Fruit fly (Drosophila melanogaster) whole organism, embryonic: ENCODE results near the gene SCCRO4.
A peak's percentile ranks its signal among the peaks of the same experiment; 100 is the strongest.

Experiments
- ATbp ChIP-seq: fragments of 200-800 bp; sonication (Bioruptor generic); optimal IDR thresholded peaks from 2 replicates; lab custom pipeline; 2017; ENCODE audit warnings: missing biosample characterization, mild to moderate bottlenecking, missing genetic modification characterization, missing genetic modification reagents
- Atf6 ChIP-seq: fragments of 200-800 bp; sonication (Bioruptor generic); IDR thresholded peaks from 2 replicates; pipeline ENCODE4 v1.3.6; 2022; ENCODE audit warnings: missing biosample characterization, missing genetic modification characterization
- CG10321 ChIP-seq: fragments of 200-800 bp; sonication (Bioruptor generic); IDR thresholded peaks from 2 replicates; pipeline ENCODE4 v1.3.6; 2022; ENCODE audit warnings: missing biosample characterization, missing genetic modification characterization
- CG11504 ChIP-seq: fragments of 200-800 bp; sonication (Bioruptor generic); optimal IDR thresholded peaks from 3 replicates; lab custom pipeline; 2019; ENCODE audit warnings: missing biosample characterization, mild to moderate bottlenecking, missing genetic modification characterization, moderate library complexity
- CG11696 ChIP-seq: fragments of 200-800 bp; sonication (Bioruptor generic); IDR thresholded peaks from 2 replicates; pipeline ENCODE4 v1.3.6; 2022; ENCODE audit warnings: missing biosample characterization, missing genetic modification characterization
- CG12104 ChIP-seq: fragments of 200-800 bp; sonication (Bioruptor generic); optimal IDR thresholded peaks from 3 replicates; lab custom pipeline; 2016; ENCODE audit warnings: missing biosample characterization, missing genetic modification characterization
- CG1233 ChIP-seq: fragments of 200-800 bp; sonication (Bioruptor generic); optimal IDR thresholded peaks from 4 replicates; lab custom pipeline; 2018; ENCODE audit warnings: missing biosample characterization, mild to moderate bottlenecking, missing genetic modification characterization
- CG12942 ChIP-seq: fragments of 200-800 bp; sonication (Bioruptor generic); optimal IDR thresholded peaks from 3 replicates; lab custom pipeline; 2016; ENCODE audit warnings: missing biosample characterization, missing genetic modification characterization
- CG15269 ChIP-seq: fragments of 200-800 bp; sonication (Bioruptor generic); optimal IDR thresholded peaks from 2 replicates; lab custom pipeline; 2018; ENCODE audit warnings: missing biosample characterization, mild to moderate bottlenecking, missing genetic modification characterization, moderate library complexity
- CG17186 ChIP-seq: fragments of 200-800 bp; sonication (Bioruptor generic); optimal IDR thresholded peaks from 3 replicates; lab custom pipeline; 2017; ENCODE audit warnings: missing biosample characterization, missing genetic modification reagents, missing genetic modification characterization
- CG18011 ChIP-seq: fragments of 200-800 bp; sonication (Bioruptor generic); optimal IDR thresholded peaks from 2 replicates; lab custom pipeline; 2017; ENCODE audit warnings: missing biosample characterization, missing genetic modification characterization, mild to moderate bottlenecking, moderate library complexity, missing genotype
- CG1832 ChIP-seq: fragments of 200-800 bp; sonication (Bioruptor generic); optimal IDR thresholded peaks from 2 replicates; lab custom pipeline; 2017; ENCODE audit warnings: missing biosample characterization, mild to moderate bottlenecking, missing genetic modification characterization, inconsistent platforms
- CG2116 ChIP-seq: fragments of 200-800 bp; sonication (Bioruptor generic); optimal IDR thresholded peaks from 3 replicates; lab custom pipeline; 2018; ENCODE audit warnings: missing biosample characterization, mild to moderate bottlenecking, missing genetic modification characterization
- CG5180 ChIP-seq: fragments of 200-800 bp; sonication (Bioruptor generic); optimal IDR thresholded peaks from 3 replicates; lab custom pipeline; 2017; ENCODE audit warnings: missing biosample characterization, missing genetic modification characterization, mild to moderate bottlenecking, moderate library complexity, missing genetic modification reagents
- CG7963 ChIP-seq: fragments of 200-800 bp; sonication (Bioruptor generic); IDR thresholded peaks from 3 replicates; pipeline ENCODE4 v1.3.6; 2022; ENCODE audit warnings: missing biosample characterization, missing genetic modification characterization; ENCODE audit not compliant: partially characterized antibody
- CG8765 ChIP-seq: fragments of 200-800 bp; sonication (Bioruptor generic); IDR thresholded peaks from 2 replicates; pipeline ENCODE4 v1.3.6; 2022; ENCODE audit warnings: missing biosample characterization, missing genetic modification characterization
- D19A ChIP-seq: fragments of 200-800 bp; optimal IDR thresholded peaks from 3 replicates; lab custom pipeline; 2019; ENCODE audit warnings: missing biosample characterization, mild to moderate bottlenecking, missing genetic modification characterization, moderate library complexity
- Kr ChIP-seq: fragments of 200-800 bp; sonication (Bioruptor generic); optimal IDR thresholded peaks from 2 replicates; lab custom pipeline; 2017; ENCODE audit warnings: missing biosample characterization, mild to moderate bottlenecking, missing genetic modification characterization
- Max ChIP-seq: fragments of 200-800 bp; sonication (Bioruptor generic); optimal IDR thresholded peaks from 2 replicates; lab custom pipeline; 2016; ENCODE audit warnings: missing biosample characterization, mild to moderate bottlenecking, missing genetic modification characterization
- Meics ChIP-seq: fragments of 200-800 bp; sonication (Bioruptor generic); optimal IDR thresholded peaks from 2 replicates; lab custom pipeline; 2017; ENCODE audit warnings: missing biosample characterization, mild to moderate bottlenecking, missing genetic modification characterization
- Oli ChIP-seq: fragments of 200-800 bp; sonication (Bioruptor generic); optimal IDR thresholded peaks from 2 replicates; lab custom pipeline; 2018; ENCODE audit warnings: missing biosample characterization, mild to moderate bottlenecking, missing genetic modification characterization, moderate library complexity
- Ptx1 ChIP-seq: fragments of 200-800 bp; sonication (Bioruptor generic); IDR thresholded peaks from 2 replicates; pipeline ENCODE4 v1.3.6; 2022; ENCODE audit warnings: missing biosample characterization, missing genetic modification characterization
- Stat92E ChIP-seq, 3 experiments: fragments of >200 bp in 2 of 3; fragments of 200-800 bp in 1 of 3; sonication (Bioruptor generic) in 1 of 3; optimal IDR thresholded peaks; 2 replicates each; lab custom pipeline; 2017 to 2019; ENCODE audit warnings: missing biosample characterization in 3 of 3, missing genetic modification characterization in 3 of 3, mild to moderate bottlenecking in 1 of 3, moderate library complexity in 1 of 3
- TFAM ChIP-seq: fragments of 200-800 bp; sonication (Bioruptor generic); optimal IDR thresholded peaks from 2 replicates; lab custom pipeline; 2017; ENCODE audit warnings: missing biosample characterization, missing genetic modification characterization, inconsistent platforms
- Trl ChIP-seq, 3 experiments: fragments of >200 bp in 2 of 3; fragments of 200-800 bp in 1 of 3; sonication (Bioruptor generic) in 1 of 3; optimal IDR thresholded peaks; 2 replicates in 1 of 3; 3 replicates in 2 of 3; lab custom pipeline; 2016 to 2017; ENCODE audit warnings: missing biosample characterization in 1 of 3, missing genetic modification characterization in 1 of 3
- Xrp1 ChIP-seq: fragments of 200-800 bp; sonication (Bioruptor generic); IDR thresholded peaks from 2 replicates; pipeline ENCODE4 v1.3.6; 2022; ENCODE audit warnings: missing biosample characterization, missing genetic modification characterization
- al ChIP-seq: fragments of 200-800 bp; sonication (Bioruptor generic); IDR thresholded peaks from 2 replicates; pipeline ENCODE4 v1.3.6; 2022; ENCODE audit warnings: missing biosample characterization, missing genetic modification characterization
- az2 ChIP-seq: fragments of 200-800 bp; sonication (Bioruptor generic); optimal IDR thresholded peaks from 3 replicates; lab custom pipeline; 2016; ENCODE audit warnings: missing biosample characterization, missing genetic modification characterization
- bowl ChIP-seq: fragments of 200-800 bp; sonication (Bioruptor generic); IDR thresholded peaks from 2 replicates; pipeline ENCODE4 v1.3.6; 2022; ENCODE audit warnings: missing biosample characterization, missing genetic modification characterization
- cg ChIP-seq: fragments of 200-800 bp; sonication (Bioruptor generic); optimal IDR thresholded peaks from 3 replicates; lab custom pipeline; 2019; ENCODE audit warnings: missing biosample characterization, mild to moderate bottlenecking, missing genetic modification characterization, moderate library complexity
- chinmo ChIP-seq: fragments of 200-800 bp; sonication (Bioruptor generic); IDR thresholded peaks from 4 replicates; pipeline ENCODE4 v1.3.6; 2022; ENCODE audit warnings: missing biosample characterization, missing genetic modification characterization; ENCODE audit not compliant: partially characterized antibody
- danr ChIP-seq: fragments of 200-800 bp; sonication (Bioruptor generic); IDR thresholded peaks from 2 replicates; pipeline ENCODE4 v1.3.6; 2022; ENCODE audit warnings: missing biosample characterization, missing genetic modification characterization
- en ChIP-seq: fragments of 200-800 bp; sonication (Bioruptor generic); optimal IDR thresholded peaks from 2 replicates; lab custom pipeline; 2016; ENCODE audit warnings: missing biosample characterization, missing genetic modification characterization
- eyg ChIP-seq: fragments of 200-800 bp; sonication (Bioruptor generic); optimal IDR thresholded peaks from 3 replicates; lab custom pipeline; 2016; ENCODE audit warnings: missing biosample characterization, missing genetic modification characterization
- fu2 ChIP-seq: fragments of 200-800 bp; sonication (Bioruptor generic); optimal IDR thresholded peaks from 2 replicates; lab custom pipeline; 2016; ENCODE audit warnings: missing biosample characterization, missing genetic modification characterization
- gce ChIP-seq: fragments of 200-800 bp; sonication (Bioruptor generic); IDR thresholded peaks from 3 replicates; pipeline ENCODE4 v1.3.6; 2022; ENCODE audit warnings: missing biosample characterization, missing genetic modification characterization
- hbn ChIP-seq: fragments of 200-800 bp; sonication (Bioruptor generic); IDR thresholded peaks from 2 replicates; pipeline ENCODE4 v1.3.6; 2022; ENCODE audit warnings: missing biosample characterization, missing genetic modification characterization; ENCODE audit not compliant: partially characterized antibody
- nerfin-2 ChIP-seq: fragments of 200-800 bp; sonication (Bioruptor generic); IDR thresholded peaks from 2 replicates; pipeline ENCODE4 v1.3.6; 2022; ENCODE audit warnings: missing biosample characterization, missing genetic modification characterization; ENCODE audit not compliant: partially characterized antibody
- nmo ChIP-seq: fragments of 200-800 bp; sonication (Bioruptor generic); optimal IDR thresholded peaks from 2 replicates; lab custom pipeline; 2018; ENCODE audit warnings: missing biosample characterization, mild to moderate bottlenecking, missing genetic modification characterization, moderate library complexity
- otp ChIP-seq: fragments of 200-800 bp; sonication (Bioruptor generic); IDR thresholded peaks from 3 replicates; pipeline ENCODE4, ENCODE4 v1.3.6; 2022; ENCODE audit warnings: missing biosample characterization, missing genetic modification characterization
- psq ChIP-seq: fragments of 200-800 bp; sonication (Bioruptor generic); optimal IDR thresholded peaks from 2 replicates; lab custom pipeline; 2017; ENCODE audit warnings: missing biosample characterization, missing genetic modification characterization
- ro ChIP-seq: fragments of 200-800 bp; sonication (Bioruptor generic); IDR thresholded peaks from 2 replicates; pipeline ENCODE4 v1.3.6; 2022; ENCODE audit warnings: missing biosample characterization, missing genetic modification characterization
- row ChIP-seq: fragments of 200-800 bp; sonication (Bioruptor generic); IDR thresholded peaks from 3 replicates; pipeline ENCODE4 v1.3.6; 2022; ENCODE audit warnings: missing biosample characterization, missing genetic modification characterization
- scrt ChIP-seq: fragments of 200-800 bp; sonication (Bioruptor generic); optimal IDR thresholded peaks from 2 replicates; lab custom pipeline; 2018; ENCODE audit warnings: missing biosample characterization, mild to moderate bottlenecking, missing genetic modification characterization, moderate library complexity
- sens ChIP-seq: fragments of 200-800 bp; sonication (Bioruptor generic); peaks from one replicate; lab custom pipeline; 2016; ENCODE audit warnings: missing biosample characterization, missing genetic modification characterization
- sens-2 ChIP-seq: fragments of 200-800 bp; sonication (Bioruptor generic); IDR thresholded peaks from 2 replicates; pipeline ENCODE4 v1.3.6; 2022; ENCODE audit warnings: missing biosample characterization, missing genetic modification characterization
- sisA ChIP-seq: fragments of 200-800 bp; sonication (Bioruptor generic); IDR thresholded peaks from 2 replicates; pipeline ENCODE4 v1.3.6; 2022; ENCODE audit warnings: missing biosample characterization, missing genetic modification characterization
- tin ChIP-seq: fragments of 200-800 bp; sonication (Bioruptor generic); optimal IDR thresholded peaks from 3 replicates; lab custom pipeline; 2016; ENCODE audit warnings: missing biosample characterization, missing genetic modification characterization
- tna ChIP-seq: fragments of 200-800 bp; sonication (Bioruptor generic); IDR thresholded peaks from 2 replicates; pipeline ENCODE4 v1.3.6; 2022; ENCODE audit warnings: missing biosample characterization, missing genetic modification characterization; ENCODE audit not compliant: partially characterized antibody

The SCCRO4 gene

DNA sequence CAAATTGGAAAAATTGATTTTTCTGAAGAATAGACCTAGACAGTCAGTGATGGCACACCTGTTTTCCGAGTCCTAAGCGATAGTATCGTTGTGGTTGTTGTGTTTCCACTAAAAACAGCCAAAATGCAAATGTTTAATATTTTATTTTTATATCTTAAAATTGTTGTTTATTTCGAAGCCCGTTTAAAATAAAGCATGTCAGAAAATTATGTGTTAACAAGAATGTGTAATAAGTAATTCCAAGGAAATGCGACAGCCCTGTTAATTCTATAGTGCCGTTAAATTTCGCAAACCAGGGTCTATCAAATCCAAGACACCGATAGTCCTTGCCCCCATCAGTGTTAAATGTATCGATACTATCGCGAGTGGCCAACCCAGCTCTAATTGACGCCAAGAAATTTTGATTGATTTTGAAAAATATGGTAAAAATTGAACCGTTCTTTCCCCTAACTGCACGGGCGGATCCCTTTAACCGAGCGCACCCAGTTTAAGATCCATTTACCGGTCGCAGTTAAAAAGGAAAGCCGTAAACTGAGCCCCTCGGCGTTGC lies 2.9 kb downstream of the SCCRO4 start, which contains the start of gene Pex23 (continued):
- TF ChIP-seq tna (GFP tag; lab: Robert Waterston, UW) (peak; percentile 90), eyg (GFP tag; lab: Kevin White, UChicago) (no peak), cg (GFP tag; lab: Kevin White, UChicago) (no peak), en (GFP tag; lab: Kevin White, UChicago) (no peak), CG11504 (tag; lab: Kevin White, UChicago) (no peak), row (GFP tag; lab: Robert Waterston, UW) (peak; percentile 96), psq (GFP tag; lab: Kevin White, UChicago) (peak; percentile 63), CG2116 (peak; percentile 86), CG8765 (GFP tag; lab: Robert Waterston, UW) (peak; percentile 81), CG5180 (GFP tag; lab: Kevin White, UChicago) (no peak), sens-2 (GFP tag; lab: Robert Waterston, UW) (no peak), Stat92E (GFP tag; optimal IDR thresholded peaks at IDR 0.05; lab: Kevin White, UChicago) (peak in 1 of 3 experiments; percentile 81), Oli (tag; lab: Kevin White, UChicago) (peak; percentile 68), CG1233 (no peak), danr (GFP tag; lab: Robert Waterston, UW) (peak; percentile 56; the same call in 1 of the 2 replicates), scrt (GFP tag; lab: Kevin White, UChicago) (no peak), Xrp1 (GFP tag; lab: Robert Waterston, UW) (peak; percentile 82), gce (no peak), CG10321 (peak; percentile 58), az2 (GFP tag; lab: Kevin White, UChicago) (peak; percentile 83), otp (peak; percentile 59; the same call in 1 of the 3 replicates), Atf6 (GFP tag; lab: Robert Waterston, UW) (peak; percentile 64), tin (GFP tag; lab: Kevin White, UChicago) (peak; percentile 82), CG12104 (GFP tag; lab: Kevin White, UChicago) (peak; percentile 68), al (peak; percentile 78), nerfin-2 (GFP tag; lab: Robert Waterston, UW) (peak; percentile 86), TFAM (no peak), sisA (peak; percentile 81), CG17186 (peak; percentile 71), Max (GFP tag; lab: Kevin White, UChicago) (peak; percentile 79), Trl (optimal IDR thresholded peaks at IDR 0.05; lab: Kevin White, UChicago) (no peak), Trl (GFP tag; optimal IDR thresholded peaks at IDR 0.05; lab: Kevin White, UChicago) (peak; percentile 65), CG12942 (GFP tag; lab: Kevin White, UChicago) (peak; percentile 82), sens (GFP tag; lab: Kevin White, UChicago) (peak; percentile 96), nmo (GFP tag; lab: Kevin White, UChicago) (peak; percentile 91), ATbp (peak; percentile 35), hbn (GFP tag; lab: Robert Waterston, UW) (peak; percentile 98), Meics (GFP tag; lab: Kevin White, UChicago) (peak; percentile 71), Kr (no peak), Ptx1 (GFP tag; lab: Robert Waterston, UW) (peak; percentile 87), chinmo (GFP tag; lab: Robert Waterston, UW) (peak; percentile 94; the same call in 2 of the 4 replicates), ro (GFP tag; lab: Robert Waterston, UW) (peak; percentile 47; the same call in 1 of the 2 replicates), fu2 (GFP tag; lab: Kevin White, UChicago) (peak; percentile 39), CG11696 (GFP tag; lab: Robert Waterston, UW) (peak; percentile 20; the same call in 1 of the 2 replicates), D19A (tag; lab: Kevin White, UChicago) (peak; percentile 56), bowl (GFP tag; lab: Robert Waterston, UW) (no peak), CG18011 (GFP tag; lab: Kevin White, UChicago) (peak; percentile 59), CG15269 (tag; lab: Kevin White, UChicago) (no peak), CG1832 (GFP tag; lab: Kevin White, UChicago) (no peak), CG7963 (GFP tag; lab: Robert Waterston, UW) (peak; percentile 79)
